Fruit fly (Drosophila melanogaster) whole organism, prepupa: Measurements from ENCODE around the gene Gr28a.

Experiments used
- Blimp-1 ChIP-seq: fragments of 200-800 bp; sonication (Bioruptor generic); optimal IDR thresholded peaks from 3 replicates; lab custom pipeline; 2017; ENCODE audit warnings: missing biosample characterization, missing genetic modification characterization, mild to moderate bottlenecking, moderate library complexity, missing genetic modification reagents
- CG3032 ChIP-seq: fragments of 200-800 bp; optimal IDR thresholded peaks from 2 replicates; lab custom pipeline; 2019; ENCODE audit warnings: missing biosample characterization, mild to moderate bottlenecking, missing genetic modification characterization, moderate library complexity
- Hr38 ChIP-seq: sonication (Bioruptor generic); optimal IDR thresholded peaks from 2 replicates; lab custom pipeline; 2016; ENCODE audit warnings: missing biosample characterization, missing genetic modification characterization
- Hr39 ChIP-seq: fragments of 200-800 bp; sonication (Bioruptor generic); optimal IDR thresholded peaks from 2 replicates; lab custom pipeline; 2016; ENCODE audit warnings: missing biosample characterization, missing genetic modification characterization
- Met ChIP-seq: fragments of 200-800 bp; sonication (Bioruptor generic); optimal IDR thresholded peaks from 3 replicates; lab custom pipeline; 2016; ENCODE audit warnings: missing biosample characterization, missing genetic modification characterization
- esn ChIP-seq: fragments of 200-800 bp; sonication (Bioruptor generic); optimal IDR thresholded peaks from 2 replicates; lab custom pipeline; 2016; ENCODE audit warnings: missing biosample characterization, mild to moderate bottlenecking, missing genetic modification characterization, moderate library complexity
- salr ChIP-seq, 2 experiments: fragments of 200-800 bp; sonication (Bioruptor generic); optimal IDR thresholded peaks; 3 replicates each; lab custom pipeline; 2016 to 2018; ENCODE audit warnings: missing biosample characterization in 2 of 2, missing genetic modification characterization in 2 of 2, mild to moderate bottlenecking in 1 of 2
- topi ChIP-seq: fragments of 200-800 bp; sonication (Bioruptor generic); optimal IDR thresholded peaks from 3 replicates; lab custom pipeline; 2016; ENCODE audit warnings: missing biosample characterization, missing genetic modification characterization

DNA sequence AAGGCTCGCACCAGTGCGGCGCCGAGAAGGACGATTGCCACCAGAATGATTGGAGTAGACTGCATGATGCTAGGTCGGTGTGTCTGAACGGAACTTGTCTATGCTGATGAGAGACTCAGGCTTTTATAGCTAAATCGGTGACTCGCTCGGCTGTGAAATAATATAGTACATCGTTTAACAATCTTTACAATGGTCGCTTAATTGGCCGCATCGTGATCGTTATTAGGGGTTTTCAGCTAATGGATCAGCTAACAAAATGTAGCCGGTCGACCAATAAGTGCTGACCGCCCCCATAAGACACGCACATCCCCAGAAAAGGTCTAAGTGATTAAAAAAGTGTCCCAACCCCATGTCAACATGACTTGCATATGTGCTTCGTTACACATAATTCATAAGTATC, 43.3 kb upstream of the Gr28a start, which contains the start of gene Obp28a:
- no peak for TF ChIP-seq Hr38 (GFP tag; lab: Kevin White, UChicago)
- TF ChIP-seq topi (GFP tag; lab: Kevin White, UChicago): no peak
- no peak for TF ChIP-seq salr (GFP tag; optimal IDR thresholded peaks at IDR 0.05; lab: Kevin White, UChicago)
- TF ChIP-seq Hr39 (GFP tag; lab: Kevin White, UChicago): no peak
- no peak for TF ChIP-seq Met (GFP tag; lab: Kevin White, UChicago)
- TF ChIP-seq esn (GFP tag; lab: Kevin White, UChicago): no peak
- TF ChIP-seq Blimp-1: no peak
- TF ChIP-seq CG3032 (tag; lab: Kevin White, UChicago): no peak
